Worm (Caenorhabditis elegans): Measurements from ENCODE around the gene Y25C1A.7.

Y25C1A.7 gene

DNA sequence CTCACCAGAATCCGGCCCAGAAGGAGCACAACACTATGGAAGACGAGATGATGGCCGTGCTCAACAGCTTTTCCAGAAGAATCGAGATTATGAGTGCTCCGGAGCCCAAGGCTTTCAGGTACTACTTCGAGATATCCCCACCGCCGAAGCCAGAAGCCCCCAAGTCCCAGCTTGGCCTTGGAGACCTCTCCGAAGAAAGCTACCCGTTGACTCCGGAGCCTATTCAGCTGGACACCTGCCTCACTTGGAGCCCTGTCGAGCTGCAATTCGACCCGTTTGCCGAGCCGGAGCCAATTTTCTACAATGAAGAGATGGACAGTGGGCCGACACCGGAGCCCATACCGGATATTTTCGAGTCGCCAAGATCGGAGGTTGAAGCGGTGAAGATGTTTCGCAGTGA, 9.3 kb downstream of the Y25C1A.7 start:
- TF ChIP-seq egl-27 (tag; optimal IDR thresholded peaks at IDR 0.05): no peak
- no peak for TF ChIP-seq sma-3 (GFP tag; optimal IDR thresholded peaks at IDR 0.05)
- TF ChIP-seq zag-1 (tag; optimal IDR thresholded peaks at IDR 0.05): no peak
- TF ChIP-seq mdl-1 (tag; optimal IDR thresholded peaks at IDR 0.05): no peak
- no peak for TF ChIP-seq aly-2 (tag; optimal IDR thresholded peaks at IDR 0.05)
- no peak for TF ChIP-seq nhr-77 (tag; optimal IDR thresholded peaks at IDR 0.05)
- no peak for TF ChIP-seq skn-1 (tag; optimal IDR thresholded peaks at IDR 0.05)

DNA sequence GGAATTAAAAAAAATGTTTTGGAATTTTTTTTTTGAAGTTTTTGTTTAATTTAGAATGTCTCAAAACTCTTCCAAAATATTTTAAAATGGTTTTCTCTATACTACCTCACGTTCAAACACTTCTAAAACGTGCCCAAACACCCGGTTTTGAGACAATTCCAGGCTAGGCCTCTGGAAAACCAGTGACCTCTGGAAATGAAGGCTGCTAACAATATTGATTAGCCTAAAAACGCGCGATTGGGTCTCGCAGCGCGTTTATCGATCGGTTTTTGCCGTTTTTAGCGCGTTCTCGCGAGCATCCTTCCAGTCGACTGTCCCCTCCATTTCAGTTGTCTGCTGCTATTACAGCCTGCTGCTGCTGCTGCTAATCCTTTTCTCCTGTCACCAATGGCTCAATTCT, 10.1 kb downstream of the Y25C1A.7 start, which contains the start of gene Y25C1A.6:
Gene Y25C1A.6 (plus strand): TSS at position 301 of the 400 bp plus-strand sequence.
- TF ChIP-seq ztf-1 (GFP tag; conservative IDR thresholded peaks at IDR 0.05) (no peak), snpc-4 (tag; optimal IDR thresholded peaks at IDR 0.05) (no peak), ztf-11 (tag; optimal IDR thresholded peaks at IDR 0.05) (no peak), nhr-12 (tag; optimal IDR thresholded peaks at IDR 0.05) (no peak), gmeb-1 (tag; optimal IDR thresholded peaks at IDR 0.05) (no peak), unc-39 (tag; optimal IDR thresholded peaks at IDR 0.05) (no peak), mdl-1 (tag; optimal IDR thresholded peaks at IDR 0.05) (no peak), nhr-11 (tag; optimal IDR thresholded peaks at IDR 0.05) (no peak), lin-13 (GFP tag; optimal IDR thresholded peaks at IDR 0.05) (no peak), blmp-1 (tag; optimal IDR thresholded peaks at IDR 0.05; ENCODE audit: insufficient read depth) (no peak), mab-5 (tag; optimal IDR thresholded peaks at IDR 0.05) (no peak), unc-55 (GFP tag; optimal IDR thresholded peaks at IDR 0.05) (no peak), sma-9 (GFP tag; optimal IDR thresholded peaks at IDR 0.05) (no peak), sma-9 (tag; optimal IDR thresholded peaks at IDR 0.05) (no peak), peb-1 (tag; optimal IDR thresholded peaks at IDR 0.05) (no peak), sma-3 (GFP tag; optimal IDR thresholded peaks at IDR 0.05) (no peak), mbf-1 (tag; optimal IDR thresholded peaks at IDR 0.05) (no peak), ama-1 (optimal IDR thresholded peaks at IDR 0.05) (no peak), sem-4 (tag; optimal IDR thresholded peaks at IDR 0.05) (no peak), elt-3 (tag; optimal IDR thresholded peaks at IDR 0.05) (no peak)

DNA sequence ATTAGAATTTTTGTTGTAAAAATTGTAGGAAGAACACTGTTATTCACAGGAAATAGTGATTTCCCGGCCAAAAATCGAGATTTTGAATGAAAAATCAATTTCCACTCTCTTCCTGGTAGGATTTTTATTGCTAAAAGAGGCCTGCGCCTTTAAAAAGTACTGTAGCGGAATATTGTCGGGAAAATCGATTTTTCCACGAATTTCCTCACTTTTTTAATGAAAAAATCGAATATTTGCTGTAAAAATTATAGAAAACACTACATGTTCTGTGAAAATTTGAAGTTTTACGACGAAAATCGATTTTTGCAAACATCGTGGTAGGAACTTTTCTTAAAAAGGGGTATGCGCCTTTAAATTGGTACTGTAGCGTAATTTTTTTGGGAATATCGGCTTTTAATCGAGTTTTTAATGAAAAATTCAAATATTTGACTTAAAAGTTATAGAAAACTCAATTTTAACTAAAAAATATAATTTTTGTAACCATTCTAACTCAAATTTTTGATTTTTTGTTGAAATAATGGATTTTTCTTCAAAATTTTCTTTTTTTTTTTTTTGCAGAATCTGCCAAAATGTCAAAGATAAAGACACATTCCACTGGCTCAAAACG, 14.5 kb downstream of the Y25C1A.7 start, which contains the start of gene lin-8:
Gene lin-8 (plus strand): TSS at position 557 of the 607 bp plus-strand sequence.
- TF ChIP-seq elt-3 (tag; optimal IDR thresholded peaks at IDR 0.05): no peak
- no peak for TF ChIP-seq dmd-4 (tag; optimal IDR thresholded peaks at IDR 0.05)
- no peak for TF ChIP-seq egl-27 (tag; optimal IDR thresholded peaks at IDR 0.05)
- no peak for TF ChIP-seq alr-1 (tag; optimal IDR thresholded peaks at IDR 0.05)
- TF ChIP-seq fos-1 (tag; optimal IDR thresholded peaks at IDR 0.05): no peak
- TF ChIP-seq ztf-11 (tag; optimal IDR thresholded peaks at IDR 0.05): no peak
- no peak for TF ChIP-seq mdl-1 (tag; optimal IDR thresholded peaks at IDR 0.05)
- TF ChIP-seq blmp-1 (tag; optimal IDR thresholded peaks at IDR 0.05; ENCODE audit: insufficient read depth): no peak
- no peak for TF ChIP-seq lin-39 (tag; optimal IDR thresholded peaks at IDR 0.05)

DNA sequence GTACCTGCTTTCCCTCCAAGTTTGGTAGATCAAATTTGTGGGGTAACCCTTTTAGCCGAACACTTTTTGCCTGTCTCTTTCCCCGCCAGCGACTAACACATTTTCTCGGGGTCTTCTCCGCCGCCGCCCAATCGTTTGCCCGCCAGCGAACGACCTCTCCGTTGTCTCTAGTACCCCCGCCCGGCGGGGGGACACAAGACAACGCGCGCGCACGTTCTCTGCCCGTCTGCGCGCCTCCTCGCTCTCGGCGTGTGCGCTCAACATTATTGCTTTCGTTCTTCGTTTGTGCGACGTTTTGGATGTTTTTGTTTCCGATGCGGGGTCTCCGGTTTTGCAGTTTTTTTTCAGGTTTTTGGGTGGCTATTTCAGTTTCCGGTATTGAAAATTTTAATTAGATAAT, 15.3 kb downstream of the Y25C1A.7 start:
- no peak for TF ChIP-seq sma-9 (GFP tag; optimal IDR thresholded peaks at IDR 0.05)
- no peak for TF ChIP-seq sma-9 (tag; optimal IDR thresholded peaks at IDR 0.05)
- peak; percentile 17 for TF ChIP-seq crh-2 (tag; optimal IDR thresholded peaks at IDR 0.05)
- TF ChIP-seq unc-55 (GFP tag; optimal IDR thresholded peaks at IDR 0.05): peak; percentile 25
- TF ChIP-seq C34F6.9 (tag; optimal IDR thresholded peaks at IDR 0.05): peak; percentile 35
- TF ChIP-seq lin-39 (tag; optimal IDR thresholded peaks at IDR 0.05): no peak
- TF ChIP-seq nhr-129 (tag; optimal IDR thresholded peaks at IDR 0.05): peak; percentile 26

DNA sequence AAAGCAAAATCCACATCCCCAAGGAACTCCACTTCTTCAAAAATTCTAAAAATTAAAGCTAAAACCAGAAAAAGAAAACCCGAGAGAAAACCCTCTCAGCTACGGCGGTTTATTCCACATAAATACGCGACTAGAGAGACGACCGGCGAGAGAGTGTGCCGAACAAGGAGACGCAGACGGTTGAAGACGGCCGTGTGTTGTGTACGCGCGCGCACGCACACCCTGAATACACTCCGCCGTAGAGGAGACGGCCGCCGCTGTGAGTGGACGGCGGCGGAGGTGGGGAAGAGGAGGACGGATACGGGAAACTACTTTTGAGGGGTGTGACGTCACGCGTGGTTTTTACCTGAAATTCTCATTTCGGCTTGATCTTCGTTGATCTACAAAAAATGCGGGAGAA, 16.2 kb downstream of the Y25C1A.7 start:
- peak; percentile 36 for TF ChIP-seq unc-55 (GFP tag; optimal IDR thresholded peaks at IDR 0.05)
- TF ChIP-seq elt-1 (tag; optimal IDR thresholded peaks at IDR 0.05): no peak
- TF ChIP-seq F13H6.1 (tag; optimal IDR thresholded peaks at IDR 0.05): peak; percentile 19

DNA sequence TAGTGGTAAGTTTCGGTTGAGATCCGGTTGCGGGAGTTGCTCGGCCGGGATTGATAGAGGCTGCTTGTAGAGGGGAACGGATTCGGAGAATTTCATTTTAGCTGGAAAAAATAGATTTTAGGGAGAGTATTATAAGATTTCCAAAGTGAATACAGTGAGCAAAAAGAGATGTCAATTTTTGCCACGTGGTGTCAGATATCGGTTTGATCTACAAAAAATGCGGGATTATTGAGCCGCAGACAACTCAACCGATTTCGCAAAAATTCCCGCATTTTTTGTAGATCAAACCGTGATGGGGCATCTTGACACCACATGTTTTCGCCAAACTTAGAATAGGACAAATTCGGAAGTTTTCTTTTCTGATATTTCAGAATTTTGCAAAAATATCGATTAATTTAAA, 16.6 kb downstream of the Y25C1A.7 start, which contains the start of gene lido-13:
Gene lido-13 (minus strand): TSS at position 101 of the 400 bp plus-strand sequence.
- TF ChIP-seq gmeb-1 (tag; optimal IDR thresholded peaks at IDR 0.05): no peak
- TF ChIP-seq C34F6.9 (tag; optimal IDR thresholded peaks at IDR 0.05): no peak
- TF ChIP-seq lin-39 (tag; optimal IDR thresholded peaks at IDR 0.05): no peak
- TF ChIP-seq nhr-21 (tag; optimal IDR thresholded peaks at IDR 0.05): no peak
- TF ChIP-seq blmp-1 (tag; optimal IDR thresholded peaks at IDR 0.05; ENCODE audit: insufficient read depth): no peak
- TF ChIP-seq peb-1 (tag; optimal IDR thresholded peaks at IDR 0.05): no peak
